Worm (Caenorhabditis elegans): Measurements from ENCODE around the gene thn-5.

DNA sequence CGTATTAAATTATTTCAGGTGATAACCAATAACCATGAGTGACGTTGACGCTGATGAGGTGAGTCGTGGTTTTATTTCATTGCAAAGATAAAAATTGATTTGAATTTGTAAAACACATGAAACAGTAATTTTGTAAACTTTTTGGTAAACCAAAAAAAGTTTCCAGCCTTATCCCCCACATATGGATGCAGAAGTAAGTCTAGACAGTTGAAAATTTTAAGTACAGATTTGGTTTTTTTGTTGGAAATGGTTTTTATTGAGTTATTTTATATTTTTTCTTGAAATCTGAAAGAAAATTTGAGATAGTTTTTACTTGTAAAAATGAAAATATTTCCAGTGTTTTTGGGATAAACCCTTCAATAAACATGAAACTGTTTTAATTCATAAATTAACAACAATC, 26.1 kb upstream of the thn-5 start, which contains the start of gene tni-4:
- TF ChIP-seq ref-1 (GFP tag; conservative IDR thresholded peaks at IDR 0.05) (no peak), cog-1 (tag; optimal IDR thresholded peaks at IDR 0.05) (no peak), flt-1 (GFP tag; IDR thresholded peaks at IDR 0.05) (no peak), klf-2 (GFP tag; conservative IDR thresholded peaks at IDR 0.05) (no peak)
